Worm (Caenorhabditis elegans): Measurements from ENCODE around the gene clec-129.

DNA sequence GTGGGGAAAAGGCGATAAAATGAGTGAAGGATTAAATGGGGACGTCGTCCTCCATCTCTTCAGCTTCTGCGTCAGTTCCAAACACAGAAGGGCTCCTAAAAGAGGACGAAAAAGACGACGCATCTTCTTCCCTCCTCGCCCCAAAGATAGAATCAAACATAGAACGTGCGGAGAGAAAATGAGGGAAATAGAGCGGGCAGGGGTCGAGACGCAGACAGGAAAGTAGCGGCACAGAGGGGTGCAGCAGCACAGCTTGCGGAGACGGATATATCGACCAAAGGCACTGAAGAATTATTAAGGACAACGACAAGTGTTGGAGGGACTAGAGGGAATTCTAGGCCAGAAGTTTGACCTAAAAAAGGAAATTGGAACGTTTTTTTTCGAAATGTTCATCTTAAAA, 24.0 kb upstream of the clec-129 start:
- no peak for TF ChIP-seq ama-1 (optimal IDR thresholded peaks at IDR 0.05)
- no peak for TF ChIP-seq unc-39 (tag; optimal IDR thresholded peaks at IDR 0.05)
- TF ChIP-seq ceh-28 (tag; optimal IDR thresholded peaks at IDR 0.05) = no peak
